Worm (Caenorhabditis elegans) whole organism, late embryonic: ENCODE data around the gene M04G7.5.

Experiments
- C08G9.2 ChIP-seq: sonication (generic microtip); optimal IDR thresholded peaks from 2 replicates; lab custom pipeline; 2016; ENCODE audit warnings: mild to moderate bottlenecking, missing genetic modification characterization, moderate library complexity, missing compliant biosample characterization
- K02D7.2 ChIP-seq: sonication (generic microtip); optimal IDR thresholded peaks from 2 replicates; lab custom pipeline; 2017; ENCODE audit warnings: mild to moderate bottlenecking, missing genetic modification characterization, missing compliant biosample characterization
- K09A11.1 ChIP-seq: sonication (generic microtip); optimal IDR thresholded peaks from 2 replicates; lab custom pipeline; 2017; ENCODE audit warnings: antibody characterized with exemption, mild to moderate bottlenecking, missing genetic modification characterization, missing compliant biosample characterization; ENCODE audit not compliant: insufficient read depth
- T23F11.4 ChIP-seq: fragments of 200-800 bp; sonication (Bioruptor generic); optimal IDR thresholded peaks from 2 replicates; lab custom pipeline; 2018; ENCODE audit warnings: mild to moderate bottlenecking, missing genetic modification characterization, missing compliant biosample characterization
- Y22D7AL.16 ChIP-seq: sonication (generic microtip); optimal IDR thresholded peaks from 2 replicates; lab custom pipeline; 2016; ENCODE audit warnings: missing genetic modification characterization, missing compliant biosample characterization
- ahr-1 ChIP-seq: sonication (generic microtip); optimal IDR thresholded peaks from 2 replicates; lab custom pipeline; 2016; ENCODE audit warnings: missing genetic modification characterization, missing compliant biosample characterization
- ama-1 ChIP-seq: fragments of 150-350 bp; optimal IDR thresholded peaks from 2 replicates; lab custom pipeline; 2014
- ceh-19 ChIP-seq: fragments of 200-800 bp; sonication (Bioruptor generic); optimal IDR thresholded peaks from 2 replicates; lab custom pipeline; 2018; ENCODE audit warnings: mild to moderate bottlenecking, missing genetic modification characterization, missing compliant biosample characterization
- ceh-45 ChIP-seq: fragments of 200-800 bp; sonication (Bioruptor generic); IDR thresholded peaks from 2 replicates; pipeline ENCODE4 v1.3.6; 2022; ENCODE audit warnings: missing genetic modification reagents, missing genetic modification characterization, missing compliant biosample characterization
- ceh-48 ChIP-seq: sonication (generic microtip); optimal IDR thresholded peaks from 2 replicates; lab custom pipeline; 2016; ENCODE audit warnings: missing genetic modification characterization, inconsistent platforms, missing compliant biosample characterization
- ceh-6 ChIP-seq: fragments of 200-800 bp; sonication (Bioruptor generic); optimal IDR thresholded peaks from 2 replicates; lab custom pipeline; 2018; ENCODE audit warnings: mild to moderate bottlenecking, missing genetic modification characterization, missing compliant biosample characterization
- che-1 ChIP-seq: sonication (generic microtip); optimal IDR thresholded peaks from 2 replicates; lab custom pipeline; 2016; ENCODE audit warnings: mild to moderate bottlenecking, missing genetic modification characterization, missing compliant biosample characterization
- dmd-4 ChIP-seq: sonication (generic microtip); optimal IDR thresholded peaks from 2 replicates; lab custom pipeline; 2016; ENCODE audit warnings: borderline replicate concordance, missing genetic modification characterization, missing compliant biosample characterization
- dve-1 ChIP-seq: sonication (generic microtip); optimal IDR thresholded peaks from 2 replicates; lab custom pipeline; 2017; ENCODE audit warnings: antibody characterized with exemption, mild to moderate bottlenecking, missing genetic modification characterization, missing compliant biosample characterization
- elt-2 ChIP-seq: sonication (generic microtip); optimal IDR thresholded peaks from 2 replicates; lab custom pipeline; 2016; ENCODE audit warnings: missing genetic modification reagents, missing genetic modification characterization, missing compliant biosample characterization
- fax-1 ChIP-seq: sonication (generic microtip); optimal IDR thresholded peaks from 2 replicates; lab custom pipeline; 2016; ENCODE audit warnings: missing genotype, missing genetic modification characterization, missing compliant biosample characterization
- fkh-10 ChIP-seq: fragments of 150-350 bp; optimal IDR thresholded peaks from 2 replicates; lab custom pipeline; 2014; ENCODE audit warnings: missing biosample characterization, missing genetic modification reagents, missing genetic modification characterization
- gmeb-2 ChIP-seq: sonication (generic microtip); optimal IDR thresholded peaks from 2 replicates; lab custom pipeline; 2016; ENCODE audit warnings: missing genetic modification characterization, inconsistent platforms, missing compliant biosample characterization
- hlh-15 ChIP-seq: sonication (generic microtip); optimal IDR thresholded peaks from 2 replicates; lab custom pipeline; 2016; ENCODE audit warnings: missing genetic modification characterization, missing compliant biosample characterization
- hlh-6 ChIP-seq: sonication (generic microtip); optimal IDR thresholded peaks from 2 replicates; lab custom pipeline; 2016; ENCODE audit warnings: missing genotype, missing genetic modification characterization, missing compliant biosample characterization
- hlh-8 ChIP-seq: sonication (generic microtip); optimal IDR thresholded peaks from 2 replicates; lab custom pipeline; 2016; ENCODE audit warnings: missing genotype, missing genetic modification characterization, missing compliant biosample characterization
- mec-3 ChIP-seq: sonication (generic microtip); optimal IDR thresholded peaks from 2 replicates; lab custom pipeline; 2016; ENCODE audit warnings: borderline replicate concordance, missing genetic modification characterization, missing compliant biosample characterization
- nhr-11 ChIP-seq: fragments of 150-350 bp; optimal IDR thresholded peaks from 2 replicates; lab custom pipeline; 2014; ENCODE audit warnings: missing biosample characterization, missing genetic modification characterization
- nhr-232 ChIP-seq: sonication (generic microtip); optimal IDR thresholded peaks from 2 replicates; lab custom pipeline; 2016; ENCODE audit warnings: missing genetic modification characterization, missing compliant biosample characterization
- npax-4 ChIP-seq: sonication (generic microtip); optimal IDR thresholded peaks from 2 replicates; lab custom pipeline; 2016; ENCODE audit warnings: missing genetic modification characterization, missing compliant biosample characterization
- odd-2 ChIP-seq: sonication (generic microtip); optimal IDR thresholded peaks from 2 replicates; lab custom pipeline; 2017; ENCODE audit warnings: antibody characterized with exemption, mild to moderate bottlenecking, missing genetic modification characterization, missing compliant biosample characterization
- pag-3 ChIP-seq: sonication (generic microtip); optimal IDR thresholded peaks from 2 replicates; lab custom pipeline; 2016; ENCODE audit warnings: missing compliant biosample characterization, missing genetic modification characterization, borderline replicate concordance
- pat-9 ChIP-seq: fragments of 200-800 bp; sonication (Bioruptor generic); optimal IDR thresholded peaks from 2 replicates; lab custom pipeline; 2018; ENCODE audit warnings: mild to moderate bottlenecking, missing genetic modification characterization, moderate library complexity, missing compliant biosample characterization
- pha-2 ChIP-seq: sonication (generic microtip); optimal IDR thresholded peaks from 2 replicates; lab custom pipeline; 2017; ENCODE audit warnings: mild to moderate bottlenecking, missing genetic modification characterization, missing compliant biosample characterization
- pros-1 ChIP-seq: fragments of 150-350 bp; optimal IDR thresholded peaks from 2 replicates; lab custom pipeline; 2014; ENCODE audit warnings: missing biosample characterization, missing genetic modification reagents, missing genetic modification characterization
- rnt-1 ChIP-seq: sonication (generic microtip); optimal IDR thresholded peaks from 2 replicates; lab custom pipeline; 2016; ENCODE audit warnings: missing genetic modification characterization, missing compliant biosample characterization
- sdc-2 ChIP-seq: sonication (generic microtip); optimal IDR thresholded peaks from 2 replicates; lab custom pipeline; 2016; ENCODE audit warnings: missing genotype, missing genetic modification characterization, missing compliant biosample characterization
- sox-2 ChIP-seq: fragments of 200-800 bp; sonication (Bioruptor generic); IDR thresholded peaks from 2 replicates; pipeline ENCODE4 v1.3.6; 2022; ENCODE audit warnings: missing genetic modification reagents, missing genetic modification characterization, missing compliant biosample characterization
- syd-9 ChIP-seq: sonication (generic microtip); optimal IDR thresholded peaks from 2 replicates; lab custom pipeline; 2016; ENCODE audit warnings: mild to moderate bottlenecking, missing genetic modification characterization, moderate library complexity, missing compliant biosample characterization
- tbx-2 ChIP-seq: sonication (generic microtip); optimal IDR thresholded peaks from 2 replicates; lab custom pipeline; 2016; ENCODE audit warnings: missing genetic modification characterization, missing compliant biosample characterization
- tbx-7 ChIP-seq: sonication (generic microtip); optimal IDR thresholded peaks from 2 replicates; lab custom pipeline; 2016; ENCODE audit warnings: missing genotype, missing genetic modification characterization, missing compliant biosample characterization
- unc-3 ChIP-seq, 2 experiments: fragments of 200-800 bp in 1 of 2; sonication (Bioruptor generic) in 1 of 2; sonication (generic microtip) in 1 of 2; conservative IDR thresholded peaks in 1 of 2; optimal IDR thresholded peaks in 1 of 2; 2 replicates each; pipeline versions ENCODE4 v1.3.6 to Lab custom; 2016 to 2022; ENCODE audit warnings: missing compliant biosample characterization in 2 of 2, missing genetic modification characterization in 2 of 2, missing genetic modification reagents in 1 of 2
- unc-42 ChIP-seq: sonication (generic microtip); optimal IDR thresholded peaks from 2 replicates; lab custom pipeline; 2016; ENCODE audit warnings: missing genotype, missing genetic modification characterization, missing compliant biosample characterization
- unc-55 ChIP-seq: sonication (generic microtip); optimal IDR thresholded peaks from 2 replicates; lab custom pipeline; 2017; ENCODE audit warnings: missing biosample characterization, missing genetic modification reagents, missing genetic modification characterization
- unc-86 ChIP-seq: sonication (generic microtip); optimal IDR thresholded peaks from 2 replicates; lab custom pipeline; 2016; ENCODE audit warnings: missing genetic modification characterization, missing compliant biosample characterization
- zip-5 ChIP-seq: sonication (generic microtip); optimal IDR thresholded peaks from 2 replicates; lab custom pipeline; 2016; ENCODE audit warnings: missing genetic modification characterization, missing compliant biosample characterization

M04G7.5 gene

DNA sequence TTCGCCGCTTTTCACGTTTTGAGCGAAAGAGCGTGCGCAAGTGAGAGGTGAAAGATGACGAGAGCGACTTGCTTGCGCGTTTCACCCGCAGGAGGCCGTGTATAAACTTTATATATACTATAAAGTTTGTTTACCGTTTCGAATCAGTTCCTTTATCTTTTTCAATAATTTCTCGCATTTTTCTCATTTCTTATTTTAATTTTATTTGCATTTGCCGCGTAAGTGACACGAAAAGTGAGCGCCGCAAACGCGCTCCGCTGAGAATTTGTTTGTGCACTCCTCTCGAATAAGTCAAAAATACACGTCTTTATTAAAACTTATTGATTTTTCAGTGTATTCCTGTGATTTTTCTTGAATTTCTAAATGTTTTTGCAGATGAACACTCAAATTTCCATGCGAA lies 11.3 kb upstream of the M04G7.5 start, which contains the start of gene mrpl-55 (continued):
- TF ChIP-seq C08G9.2 = no peak
- TF ChIP-seq sdc-2 (tag; lab: Kevin White, UChicago) = no peak
- no peak for TF ChIP-seq zip-5 (tag; lab: Kevin White, UChicago)
- no peak for TF ChIP-seq pha-2 (tag; lab: Kevin White, UChicago)
- TF ChIP-seq tbx-7 (tag; lab: Kevin White, UChicago) = no peak
- TF ChIP-seq ama-1 (lab: Kevin White, UChicago) = no peak
- TF ChIP-seq unc-42 (tag; lab: Kevin White, UChicago) = peak; percentile 71
- no peak for TF ChIP-seq gmeb-2 (tag; lab: Kevin White, UChicago)
- TF ChIP-seq npax-4 (tag; lab: Kevin White, UChicago) = no peak
- no peak for TF ChIP-seq T23F11.4 (GFP tag; lab: Kevin White, UChicago)
- TF ChIP-seq sox-2 (GFP tag; lab: Robert Waterston, UW) = no peak
- no peak for TF ChIP-seq pat-9 (tag; lab: Kevin White, UChicago)
- no peak for TF ChIP-seq rnt-1 (tag; lab: Kevin White, UChicago)
- peak; percentile 54 for TF ChIP-seq elt-2
- peak; percentile 68 for TF ChIP-seq tbx-2 (tag; lab: Kevin White, UChicago)
- TF ChIP-seq hlh-6 (tag; lab: Kevin White, UChicago) = no peak
- TF ChIP-seq hlh-8 (tag; lab: Kevin White, UChicago) = no peak
- TF ChIP-seq che-1 (tag; lab: Kevin White, UChicago) = peak; percentile 14
- peak; percentile 58 for TF ChIP-seq dve-1 (tag; lab: Kevin White, UChicago)
- TF ChIP-seq pag-3 (tag; lab: Kevin White, UChicago) = no peak
- TF ChIP-seq hlh-15 (tag; lab: Kevin White, UChicago) = no peak
- no peak for TF ChIP-seq nhr-232 (tag; lab: Kevin White, UChicago)
- no peak for TF ChIP-seq K02D7.2 (tag; lab: Kevin White, UChicago)
- no peak for TF ChIP-seq ceh-45 (GFP tag; lab: Robert Waterston, UW)
- TF ChIP-seq unc-55 (GFP tag; lab: Kevin White, UChicago) = peak; percentile 32
- TF ChIP-seq ahr-1 (tag; lab: Kevin White, UChicago) = no peak
- peak; percentile 75 for TF ChIP-seq ceh-48 (tag; lab: Kevin White, UChicago)

ce11 chrIV:445377-445776 lies 9.5 kb upstream of the M04G7.5 start, which contains the start of gene dpm-1:
Gene dpm-1 (plus strand): TSS chrIV:445677.
- TF ChIP-seq pros-1 (tag; lab: Kevin White, UChicago) (no peak), K02D7.2 (tag; lab: Kevin White, UChicago) (no peak), fkh-10 (no peak), C08G9.2 (no peak), npax-4 (tag; lab: Kevin White, UChicago) (no peak), mec-3 (tag; lab: Kevin White, UChicago) (no peak), sox-2 (GFP tag; lab: Robert Waterston, UW) (no peak), dmd-4 (tag; lab: Kevin White, UChicago) (no peak), pat-9 (tag; lab: Kevin White, UChicago) (no peak), sdc-2 (tag; lab: Kevin White, UChicago) (no peak), dve-1 (tag; lab: Kevin White, UChicago) (no peak), ceh-6 (GFP tag; lab: Kevin White, UChicago) (no peak), unc-3 (GFP tag; conservative IDR thresholded peaks at IDR 0.05; lab: Robert Waterston, UW) (no peak), unc-3 (tag; optimal IDR thresholded peaks at IDR 0.05; lab: Kevin White, UChicago) (no peak), unc-55 (GFP tag; lab: Kevin White, UChicago) (no peak), tbx-2 (tag; lab: Kevin White, UChicago) (no peak), K09A11.1 (tag; lab: Kevin White, UChicago) (no peak)

DNA sequence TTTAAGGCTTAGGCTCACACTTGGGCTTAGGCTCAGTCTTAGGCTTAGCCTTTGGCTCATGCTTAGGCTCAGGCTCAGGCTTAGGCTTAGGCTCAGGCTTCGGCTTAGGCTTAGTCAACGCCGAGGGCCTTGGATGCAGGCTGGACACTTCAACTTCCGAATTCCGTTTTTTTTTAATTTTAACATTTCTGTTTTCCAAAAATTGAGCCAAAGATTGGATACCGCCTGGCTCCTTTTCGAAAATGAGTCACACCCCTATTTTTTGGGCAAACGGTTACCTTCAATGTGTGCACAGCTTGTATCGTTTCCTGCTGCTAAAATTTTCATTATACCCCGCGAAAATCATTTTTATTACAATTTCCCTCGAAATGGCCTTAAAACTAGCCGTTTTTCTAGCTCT lies 611 bp downstream of the M04G7.5 start, which contains the start of gene M04G7.1:
TSS of gene M04G7.1 (plus strand) at position 301 of the 400 bp plus-strand sequence.
- TF ChIP-seq odd-2 (tag; lab: Kevin White, UChicago) (no peak), elt-2 (no peak), ceh-19 (GFP tag; lab: Kevin White, UChicago) (no peak), Y22D7AL.16 (tag; lab: Kevin White, UChicago) (no peak), ceh-48 (tag; lab: Kevin White, UChicago) (no peak), nhr-11 (tag; lab: Kevin White, UChicago) (no peak), zip-5 (tag; lab: Kevin White, UChicago) (no peak), tbx-2 (tag; lab: Kevin White, UChicago) (no peak), syd-9 (tag; lab: Kevin White, UChicago) (no peak), unc-86 (no peak), T23F11.4 (GFP tag; lab: Kevin White, UChicago) (no peak), dmd-4 (tag; lab: Kevin White, UChicago) (no peak), fax-1 (no peak), unc-55 (GFP tag; lab: Kevin White, UChicago) (no peak), gmeb-2 (tag; lab: Kevin White, UChicago) (no peak)
